Fruit fly (Drosophila melanogaster): Measurements from ENCODE around the gene CG9500.

CG9500 gene

dm6 chr2L:6323536-6324385 lies 34.4 kb downstream of the CG9500 start, which contains the start of gene PDZ-GEF (continued):
- no peak for TF ChIP-seq ash1 (GFP tag; optimal IDR thresholded peaks at IDR 0.05)
- no peak for TF ChIP-seq eve (GFP tag; optimal IDR thresholded peaks at IDR 0.05)
- TF ChIP-seq ewg (GFP tag; optimal IDR thresholded peaks at IDR 0.05): peak; percentile 53
- no peak for TF ChIP-seq hb (GFP tag; IDR thresholded peaks at IDR 0.05; ENCODE audit: partially characterized antibody)
- TF ChIP-seq ro (GFP tag; IDR thresholded peaks at IDR 0.05): no peak
- TF ChIP-seq CTCF (GFP tag; optimal IDR thresholded peaks at IDR 0.05): peak; percentile 98
- no peak for TF ChIP-seq CG9876 (GFP tag; optimal IDR thresholded peaks at IDR 0.05)
- TF ChIP-seq corto (GFP tag; optimal IDR thresholded peaks at IDR 0.05): no peak
- TF ChIP-seq sc (optimal IDR thresholded peaks at IDR 0.05): no peak
- peak; percentile 27 for TF ChIP-seq sc (GFP tag; optimal IDR thresholded peaks at IDR 0.05)
- no peak for TF ChIP-seq Nf-YC (tag; optimal IDR thresholded peaks at IDR 0.05)
- no peak for TF ChIP-seq al (GFP tag; IDR thresholded peaks at IDR 0.05)
- TF ChIP-seq Ets97D (GFP tag; optimal IDR thresholded peaks at IDR 0.05): peak; percentile 53
- 0 out of 2 replicates have a peak, but pooled peaks have one; percentile 21 for TF ChIP-seq CG1024 (GFP tag; IDR thresholded peaks at IDR 0.05)
- TF ChIP-seq HHEX (GFP tag; optimal IDR thresholded peaks at IDR 0.05): no peak
- TF ChIP-seq luna (GFP tag; optimal IDR thresholded peaks at IDR 0.05): no peak
- no peak for TF ChIP-seq CG14860 (GFP tag; IDR thresholded peaks at IDR 0.05; ENCODE audit: partially characterized antibody)
- peak; percentile 67 for TF ChIP-seq CG2712 (tag; optimal IDR thresholded peaks at IDR 0.05)
- no peak; the same call in 2 of the 3 replicates for TF ChIP-seq HLH4C (GFP tag; IDR thresholded peaks at IDR 0.05; ENCODE audit: partially characterized antibody)
- no peak for TF ChIP-seq CG1233 (GFP tag; optimal IDR thresholded peaks at IDR 0.05)
- no peak for TF ChIP-seq CG14050 (GFP tag; IDR thresholded peaks at IDR 0.05)
- peak; percentile 3 for TF ChIP-seq slp2 (GFP tag; optimal IDR thresholded peaks at IDR 0.05)
- no peak for TF ChIP-seq odd (GFP tag; optimal IDR thresholded peaks at IDR 0.05)
- TF ChIP-seq CG11723 (GFP tag; optimal IDR thresholded peaks at IDR 0.05): no peak
- TF ChIP-seq ftz-f1 (GFP tag; optimal IDR thresholded peaks at IDR 0.05): no peak
- no peak for TF ChIP-seq grn (GFP tag; optimal IDR thresholded peaks at IDR 0.05)
- no peak for TF ChIP-seq bowl (GFP tag; IDR thresholded peaks at IDR 0.05)
- peak; percentile 53; the same call in 1 of the 2 replicates for TF ChIP-seq onecut (GFP tag; IDR thresholded peaks at IDR 0.05)
- no peak for TF ChIP-seq CG6683 (GFP tag; optimal IDR thresholded peaks at IDR 0.05)
- peak; percentile 82 for TF ChIP-seq vvl (GFP tag; IDR thresholded peaks at IDR 0.05)
- TF ChIP-seq Eip74EF (GFP tag; optimal IDR thresholded peaks at IDR 0.05): no peak
- TF ChIP-seq ab (GFP tag; optimal IDR thresholded peaks at IDR 0.05): no peak
- peak; percentile 71 for TF ChIP-seq YL-1 (GFP tag; optimal IDR thresholded peaks at IDR 0.05)
- peak; percentile 51 to 77 for TF ChIP-seq dpn (GFP tag; optimal IDR thresholded peaks at IDR 0.05)
- TF ChIP-seq her (GFP tag; optimal IDR thresholded peaks at IDR 0.05): no peak
- no peak for TF ChIP-seq Meics (GFP tag; optimal IDR thresholded peaks at IDR 0.05)
- TF ChIP-seq bigmax (GFP tag; optimal IDR thresholded peaks at IDR 0.05): no peak
- TF ChIP-seq Poxn (GFP tag; IDR thresholded peaks at IDR 0.05): no peak
- TF ChIP-seq CG16863 (GFP tag; optimal IDR thresholded peaks at IDR 0.05): peak; percentile 56
- TF ChIP-seq CG6654 (GFP tag; optimal IDR thresholded peaks at IDR 0.05): no peak
- no peak for TF ChIP-seq Kr (GFP tag; optimal IDR thresholded peaks at IDR 0.05)
- peak; percentile 45 for TF ChIP-seq CG1602 (GFP tag; optimal IDR thresholded peaks at IDR 0.05)
- no peak for TF ChIP-seq tio (GFP tag; optimal IDR thresholded peaks at IDR 0.05)
- TF ChIP-seq CG12236 (GFP tag; optimal IDR thresholded peaks at IDR 0.05): peak; percentile 19
- no peak for TF ChIP-seq BtbVII (GFP tag; optimal IDR thresholded peaks at IDR 0.05)
- TF ChIP-seq CG18599 (GFP tag; optimal IDR thresholded peaks at IDR 0.05): peak; percentile 7
- peak; percentile 58 for TF ChIP-seq mam (GFP tag; optimal IDR thresholded peaks at IDR 0.05)
- TF ChIP-seq CG4328 (GFP tag; optimal IDR thresholded peaks at IDR 0.05): no peak
- peak; percentile 41 for TF ChIP-seq CG31365 (tag; optimal IDR thresholded peaks at IDR 0.05)
- peak; percentile 60 for TF ChIP-seq Scr (GFP tag; IDR thresholded peaks at IDR 0.05; ENCODE audit: partially characterized antibody)

Measured in whole organism, embryonic.